Fruit fly (Drosophila melanogaster) whole organism, pupa: ENCODE results near the gene CG3345.

Experiments
- CG10348 ChIP-seq: fragments of 200-800 bp; sonication (Bioruptor generic); IDR thresholded peaks from 2 replicates; pipeline ENCODE4 v1.3.6; 2022; ENCODE audit warnings: missing biosample characterization, missing genetic modification characterization
- CG14655 ChIP-seq: fragments of 200-800 bp; sonication (Bioruptor generic); optimal IDR thresholded peaks from 3 replicates; lab custom pipeline; 2017; ENCODE audit warnings: mild to moderate bottlenecking, missing biosample characterization, missing genetic modification reagents, missing genetic modification characterization
- CG15710 ChIP-seq: fragments of 200-800 bp; sonication (Bioruptor generic); optimal IDR thresholded peaks from 2 replicates; lab custom pipeline; 2018; ENCODE audit warnings: missing biosample characterization, mild to moderate bottlenecking, missing genetic modification characterization, moderate library complexity
- CG4496 ChIP-seq: fragments of 200-800 bp; sonication (Bioruptor generic); IDR thresholded peaks from 3 replicates; pipeline ENCODE4 v1.3.6; 2022; ENCODE audit warnings: missing biosample characterization, missing genetic modification characterization
- CG8301 ChIP-seq: fragments of 200-800 bp; sonication (Bioruptor generic); optimal IDR thresholded peaks from 2 replicates; lab custom pipeline; 2018; ENCODE audit warnings: missing biosample characterization, mild to moderate bottlenecking, missing genetic modification characterization
- CG9948 ChIP-seq: fragments of 200-800 bp; sonication (Bioruptor generic); optimal IDR thresholded peaks from 2 replicates; lab custom pipeline; 2018; ENCODE audit warnings: missing biosample characterization, mild to moderate bottlenecking, missing genetic modification characterization, moderate library complexity
- D1 ChIP-seq: fragments of 200-800 bp; sonication (Bioruptor generic); optimal IDR thresholded peaks from 2 replicates; lab custom pipeline; 2018; ENCODE audit warnings: missing biosample characterization, mild to moderate bottlenecking, missing genetic modification characterization, moderate library complexity
- EcR ChIP-seq: fragments of 200-800 bp; sonication (Bioruptor generic); optimal IDR thresholded peaks from 3 replicates; lab custom pipeline; 2019; ENCODE audit warnings: missing biosample characterization, missing genetic modification characterization, mild to moderate bottlenecking, moderate library complexity, missing genetic modification reagents
- Ets98B ChIP-seq: fragments of 200-800 bp; sonication (Bioruptor generic); IDR thresholded peaks from 2 replicates; pipeline ENCODE4 v1.3.6; 2022; ENCODE audit warnings: missing biosample characterization, missing genetic modification characterization
- Snoo ChIP-seq: fragments of 200-800 bp; sonication (Bioruptor generic); optimal IDR thresholded peaks from 3 replicates; lab custom pipeline; 2017; ENCODE audit warnings: missing biosample characterization, mild to moderate bottlenecking, missing genetic modification characterization, inconsistent platforms
- rn ChIP-seq: fragments of 200-800 bp; sonication (Bioruptor generic); IDR thresholded peaks from 2 replicates; pipeline ENCODE4 v1.3.6; 2022; ENCODE audit warnings: missing biosample characterization, missing genetic modification characterization

- TF ChIP-seq CG10348 (GFP tag; lab: Robert Waterston, UW): no peak
- TF ChIP-seq Ets98B: no peak
- no peak for TF ChIP-seq D1 (tag; lab: Kevin White, UChicago)
- TF ChIP-seq rn (GFP tag; lab: Robert Waterston, UW): no peak
- no peak for TF ChIP-seq CG4496 (GFP tag; lab: Robert Waterston, UW)
- no peak for TF ChIP-seq EcR (GFP tag; lab: Kevin White, UChicago)
- TF ChIP-seq CG14655 (GFP tag; lab: Kevin White, UChicago): no peak
- TF ChIP-seq CG15710 (tag; lab: Kevin White, UChicago): no peak
- no peak for TF ChIP-seq CG9948
- no peak for TF ChIP-seq Snoo (tag; lab: Kevin White, UChicago)
- TF ChIP-seq CG8301 (tag; lab: Kevin White, UChicago): no peak
These were observed 24.3 kb upstream of the CG3345 start for dm6 chr2L:244559-244958.
